Worm (Caenorhabditis elegans) whole organism, young adult: Measurements from ENCODE around the gene ras-1.

ENCODE experiments used
- B0261.1 ChIP-seq: sonication (generic microtip); optimal IDR thresholded peaks from 2 replicates; lab custom pipeline; 2016; ENCODE audit warnings: mild to moderate bottlenecking, missing genetic modification characterization, moderate library complexity, missing compliant biosample characterization
- D2030.7 ChIP-seq: fragments of 200-800 bp; sonication (Bioruptor generic); IDR thresholded peaks from 2 replicates; pipeline ENCODE4 v1.3.6; 2022; ENCODE audit warnings: missing genetic modification reagents, missing genetic modification characterization, missing compliant biosample characterization
- akir-1 ChIP-seq: fragments of 200-800 bp; sonication (Bioruptor generic); optimal IDR thresholded peaks from 2 replicates; lab custom pipeline; 2018; ENCODE audit warnings: mild to moderate bottlenecking, missing genetic modification characterization, moderate library complexity, missing compliant biosample characterization
- ama-1 ChIP-seq, 3 experiments: fragments of 150-350 bp in 1 of 3; sonication (generic microtip) in 2 of 3; optimal IDR thresholded peaks; 2 replicates each; lab custom pipeline; 2014 to 2018; ENCODE audit warnings: missing biosample characterization in 2 of 3, missing genetic modification characterization in 2 of 3, missing genetic modification reagents in 2 of 3
- attf-5 ChIP-seq: fragments of 200-800 bp; sonication (Bioruptor generic); optimal IDR thresholded peaks from 2 replicates; lab custom pipeline; 2018; ENCODE audit warnings: mild to moderate bottlenecking, missing genetic modification characterization, missing compliant biosample characterization
- attf-6 ChIP-seq: fragments of 200-800 bp; sonication (Bioruptor generic); IDR thresholded peaks from 2 replicates; pipeline ENCODE4 v1.3.6; 2022; ENCODE audit warnings: missing genetic modification reagents, missing genetic modification characterization, missing compliant biosample characterization
- dox-1 ChIP-seq: fragments of 200-800 bp; sonication (Bioruptor generic); IDR thresholded peaks from 2 replicates; pipeline ENCODE4 v1.3.6; 2022; ENCODE audit warnings: missing genetic modification reagents, missing genetic modification characterization, missing compliant biosample characterization
- dpl-1 ChIP-seq: fragments of 150-350 bp; optimal IDR thresholded peaks from 2 replicates; lab custom pipeline; 2014; ENCODE audit warnings: missing biosample characterization, missing genetic modification reagents, missing genetic modification characterization
- hlh-12 ChIP-seq: sonication (generic microtip); optimal IDR thresholded peaks from 2 replicates; lab custom pipeline; 2016; ENCODE audit warnings: missing genetic modification characterization, missing compliant biosample characterization
- lin-54 ChIP-seq: fragments of 200-800 bp; sonication (Bioruptor generic); optimal IDR thresholded peaks from 2 replicates; lab custom pipeline; 2018; ENCODE audit warnings: mild to moderate bottlenecking, missing genetic modification characterization, missing compliant biosample characterization
- rcor-1 ChIP-seq: fragments of 200-800 bp; sonication (Bioruptor generic); IDR thresholded peaks from 2 replicates; pipeline ENCODE4 v1.3.6; 2022; ENCODE audit warnings: missing genetic modification reagents, missing genetic modification characterization, missing compliant biosample characterization
- snpc-4 ChIP-seq, 5 experiments: fragments of 150-350 bp in 1 of 5; sonication (generic microtip) in 4 of 5; optimal IDR thresholded peaks; 2 replicates each; lab custom pipeline; 2014 to 2018; ENCODE audit warnings: missing genetic modification characterization in 5 of 5, missing biosample characterization in 3 of 5, antibody characterized with exemption in 2 of 5, mild to moderate bottlenecking in 2 of 5, missing compliant biosample characterization in 2 of 5, missing genotype in 2 of 5, moderate library complexity in 2 of 5, missing genetic modification reagents in 1 of 5
- unc-62 ChIP-seq: fragments of 150-350 bp; optimal IDR thresholded peaks from 2 replicates; lab custom pipeline; 2014; ENCODE audit warnings: missing biosample characterization, missing genetic modification reagents, missing genetic modification characterization
- zfh-2 ChIP-seq: fragments of 200-800 bp; sonication (Bioruptor generic); conservative IDR thresholded peaks from 2 replicates; pipeline ENCODE4 v1.3.6; 2022; ENCODE audit warnings: missing genetic modification reagents, missing genetic modification characterization, missing compliant biosample characterization

- TF ChIP-seq B0261.1 (tag; lab: Kevin White, UChicago) (no peak), snpc-4 (GFP tag; optimal IDR thresholded peaks at IDR 0.05; lab: Kevin White, UChicago) (no peak), snpc-4 (tag; optimal IDR thresholded peaks at IDR 0.05; lab: Kevin White, UChicago) (no peak), dpl-1 (GFP tag; lab: Kevin White, UChicago) (no peak), attf-5 (GFP tag; lab: Kevin White, UChicago) (no peak), unc-62 (GFP tag; lab: Kevin White, UChicago) (no peak), D2030.7 (GFP tag; lab: Robert Waterston, UW) (no peak), lin-54 (GFP tag; lab: Kevin White, UChicago) (no peak), rcor-1 (no peak), zfh-2 (GFP tag; lab: Robert Waterston, UW) (no peak), hlh-12 (no peak), attf-6 (GFP tag; lab: Robert Waterston, UW) (no peak), dox-1 (GFP tag; lab: Robert Waterston, UW) (no peak), ama-1 (optimal IDR thresholded peaks at IDR 0.05; lab: Kevin White, UChicago) (no peak), ama-1 (GFP tag; optimal IDR thresholded peaks at IDR 0.05; lab: Kevin White, UChicago) (no peak), akir-1 (GFP tag; lab: Kevin White, UChicago) (no peak)
Observed at ce11 chrII:12387487-12387886, 35.4 kb upstream of the ras-1 start.
